In genomic region chrX:4938986-4939385, dm6 we compare ENCODE assay signal across 1 fruit fly cellular context.
A peak's percentile ranks its signal among the peaks of the same experiment; 100 is the strongest.
TF ChIP-seq lines count a peak whose summit lies in the region.

Gene Ptp4E, plus strand, starts transcription at chrX:4939128.

TF ChIP-seq in whole organism, embryonic, 481 proteins besides CTCF, POLR2A, EP300 and RAD21 (continued from another document):
- TF ChIP-seq emc (GFP tag; optimal IDR thresholded peaks at IDR 0.05; lab: Kevin White, UChicago) (no peak), CG15011 (GFP tag; optimal IDR thresholded peaks at IDR 0.05; lab: Kevin White, UChicago) (no peak), CG17361 (GFP tag; IDR thresholded peaks at IDR 0.05; lab: Robert Waterston, UW) (no peak), onecut (GFP tag; IDR thresholded peaks at IDR 0.05; lab: Robert Waterston, UW) (0 out of 2 replicates have a peak, but pooled peaks have one; percentile 21), B-H2 (GFP tag; optimal IDR thresholded peaks at IDR 0.05; lab: Kevin White, UChicago) (no peak), dysf (GFP tag; IDR thresholded peaks at IDR 0.05; lab: Robert Waterston, UW) (no peak), CG6272 (GFP tag; IDR thresholded peaks at IDR 0.05; lab: Robert Waterston, UW) (no peak), toy (GFP tag; IDR thresholded peaks at IDR 0.05; lab: Robert Waterston, UW) (no peak), so (GFP tag; IDR thresholded peaks at IDR 0.05; lab: Robert Waterston, UW) (no peak), peb (GFP tag; IDR thresholded peaks at IDR 0.05; lab: Robert Waterston, UW) (no peak), Xbp1 (GFP tag; optimal IDR thresholded peaks at IDR 0.05; lab: Kevin White, UChicago) (no peak), CG1602 (GFP tag; optimal IDR thresholded peaks at IDR 0.05; lab: Kevin White, UChicago) (no peak), CG12104 (GFP tag; optimal IDR thresholded peaks at IDR 0.05; lab: Kevin White, UChicago) (no peak), CG31365 (tag; optimal IDR thresholded peaks at IDR 0.05; lab: Kevin White, UChicago) (no peak), nom (GFP tag; optimal IDR thresholded peaks at IDR 0.05; lab: Kevin White, UChicago) (peak; percentile 47), Trl (optimal IDR thresholded peaks at IDR 0.05; lab: Kevin White, UChicago) (no peak), Trl (GFP tag; optimal IDR thresholded peaks at IDR 0.05; lab: Kevin White, UChicago) (no peak), Max (GFP tag; optimal IDR thresholded peaks at IDR 0.05; lab: Kevin White, UChicago) (no peak), nmo (GFP tag; optimal IDR thresholded peaks at IDR 0.05; lab: Kevin White, UChicago) (no peak), Mrtf (GFP tag; IDR thresholded peaks at IDR 0.05; lab: Robert Waterston, UW) (no peak), pfk (GFP tag; optimal IDR thresholded peaks at IDR 0.05; lab: Kevin White, UChicago) (no peak), CG13123 (GFP tag; optimal IDR thresholded peaks at IDR 0.05; lab: Kevin White, UChicago) (no peak), CG7745 (tag; optimal IDR thresholded peaks at IDR 0.05; lab: Kevin White, UChicago) (no peak), CG14014 (GFP tag; IDR thresholded peaks at IDR 0.05; lab: Robert Waterston, UW) (no peak), fd102C (GFP tag; optimal IDR thresholded peaks at IDR 0.05; lab: Kevin White, UChicago) (no peak), CG34376 (GFP tag; optimal IDR thresholded peaks at IDR 0.05; lab: Kevin White, UChicago) (peak; percentile 8), tll (GFP tag; optimal IDR thresholded peaks at IDR 0.05; lab: Kevin White, UChicago) (no peak), CG7556 (GFP tag; optimal IDR thresholded peaks at IDR 0.05; lab: Kevin White, UChicago) (no peak), knrl (GFP tag; IDR thresholded peaks at IDR 0.05; lab: Robert Waterston, UW; ENCODE audit: partially characterized antibody) (no peak), CG1792 (GFP tag; optimal IDR thresholded peaks at IDR 0.05; lab: Kevin White, UChicago) (no peak), sisA (GFP tag; IDR thresholded peaks at IDR 0.05; lab: Robert Waterston, UW) (no peak), CG2712 (tag; optimal IDR thresholded peaks at IDR 0.05; lab: Kevin White, UChicago) (peak; percentile 12), CG18599 (GFP tag; optimal IDR thresholded peaks at IDR 0.05; lab: Kevin White, UChicago) (no peak), stc (GFP tag; IDR thresholded peaks at IDR 0.05; lab: Robert Waterston, UW) (no peak), CG10462 (GFP tag; optimal IDR thresholded peaks at IDR 0.05; lab: Kevin White, UChicago) (no peak), CG15269 (tag; optimal IDR thresholded peaks at IDR 0.05; lab: Kevin White, UChicago) (no peak), lov (optimal IDR thresholded peaks at IDR 0.05; lab: Kevin White, UChicago) (no peak), lov (GFP tag; IDR thresholded peaks at IDR 0.05; lab: Robert Waterston, UW) (no peak), HmgZ (tag; optimal IDR thresholded peaks at IDR 0.05; lab: Kevin White, UChicago) (no peak), disco-r (GFP tag; optimal IDR thresholded peaks at IDR 0.05; lab: Kevin White, UChicago) (no peak), Dll (GFP tag; IDR thresholded peaks at IDR 0.05; lab: Robert Waterston, UW; ENCODE audit: partially characterized antibody) (no peak), CG32767 (GFP tag; IDR thresholded peaks at IDR 0.05; lab: Robert Waterston, UW) (no peak), Hmr (GFP tag; optimal IDR thresholded peaks at IDR 0.05; lab: Kevin White, UChicago) (peak; percentile 19), ham (GFP tag; IDR thresholded peaks at IDR 0.05; lab: Robert Waterston, UW) (no peak), zen (tag; optimal IDR thresholded peaks at IDR 0.05; lab: Kevin White, UChicago) (no peak), ab (GFP tag; optimal IDR thresholded peaks at IDR 0.05; lab: Kevin White, UChicago) (no peak), CrebB (tag; optimal IDR thresholded peaks at IDR 0.05; lab: Kevin White, UChicago) (no peak), Optix (GFP tag; IDR thresholded peaks at IDR 0.05; lab: Robert Waterston, UW) (no peak), tin (GFP tag; optimal IDR thresholded peaks at IDR 0.05; lab: Kevin White, UChicago) (no peak), CG8359 (GFP tag; optimal IDR thresholded peaks at IDR 0.05; lab: Kevin White, UChicago; ENCODE audit: borderline replicate concordance) (no peak), zfh1 (GFP tag; IDR thresholded peaks at IDR 0.05; lab: Robert Waterston, UW) (peak; percentile 15; the same call in 1 of the 3 replicates), CG12659 (GFP tag; optimal IDR thresholded peaks at IDR 0.05; lab: Kevin White, UChicago) (peak; percentile 62), Dp (GFP tag; optimal IDR thresholded peaks at IDR 0.05; lab: Kevin White, UChicago) (peak; percentile 31), MBD-R2 (GFP tag; IDR thresholded peaks at IDR 0.05; lab: Robert Waterston, UW) (no peak), ems (GFP tag; optimal IDR thresholded peaks at IDR 0.05; lab: Kevin White, UChicago) (no peak), CG6854 (GFP tag; optimal IDR thresholded peaks at IDR 0.05; lab: Kevin White, UChicago) (no peak), maf-S (GFP tag; optimal IDR thresholded peaks at IDR 0.05; lab: Kevin White, UChicago) (no peak), CG1647 (GFP tag; optimal IDR thresholded peaks at IDR 0.05; lab: Kevin White, UChicago) (no peak), CG12744 (GFP tag; optimal IDR thresholded peaks at IDR 0.05; lab: Kevin White, UChicago) (no peak), zen2 (GFP tag; IDR thresholded peaks at IDR 0.05; lab: Robert Waterston, UW; ENCODE audit: partially characterized antibody) (no peak), ranshi (GFP tag; IDR thresholded peaks at IDR 0.05; lab: Robert Waterston, UW) (no peak), ato (GFP tag; IDR thresholded peaks at IDR 0.05; lab: Robert Waterston, UW; ENCODE audit: partially characterized antibody) (no peak), ewg (GFP tag; optimal IDR thresholded peaks at IDR 0.05; lab: Kevin White, UChicago) (no peak), CG34422 (GFP tag; IDR thresholded peaks at IDR 0.05; lab: Robert Waterston, UW) (0 out of 3 replicates have a peak, but pooled peaks have one; percentile 25), Sox102F (GFP tag; optimal IDR thresholded peaks at IDR 0.05; lab: Kevin White, UChicago) (no peak), CG6654 (GFP tag; optimal IDR thresholded peaks at IDR 0.05; lab: Kevin White, UChicago) (no peak), croc (GFP tag; conservative IDR thresholded peaks at IDR 0.05; lab: Robert Waterston, UW) (no peak), dmrt99B (tag; optimal IDR thresholded peaks at IDR 0.05; lab: Kevin White, UChicago) (no peak), Camta (GFP tag; optimal IDR thresholded peaks at IDR 0.05; lab: Kevin White, UChicago) (no peak), CG18476 (GFP tag; optimal IDR thresholded peaks at IDR 0.05; lab: Kevin White, UChicago) (no peak), CG4730 (GFP tag; IDR thresholded peaks at IDR 0.05; lab: Robert Waterston, UW) (no peak), Fer2 (tag; optimal IDR thresholded peaks at IDR 0.05; lab: Kevin White, UChicago) (no peak), CG2889 (GFP tag; IDR thresholded peaks at IDR 0.05; lab: Robert Waterston, UW) (no peak), CG9727 (GFP tag; optimal IDR thresholded peaks at IDR 0.05; lab: Kevin White, UChicago) (no peak), Bgb (GFP tag; IDR thresholded peaks at IDR 0.05; lab: Robert Waterston, UW; ENCODE audit: partially characterized antibody) (no peak; the same call in 1 of the 2 replicates), sens-2 (GFP tag; IDR thresholded peaks at IDR 0.05; lab: Robert Waterston, UW) (no peak), HLHmδ (GFP tag; optimal IDR thresholded peaks at IDR 0.05; lab: Kevin White, UChicago) (no peak), run (tag; optimal IDR thresholded peaks at IDR 0.05; lab: Kevin White, UChicago) (no peak), mam (GFP tag; optimal IDR thresholded peaks at IDR 0.05; lab: Kevin White, UChicago) (no peak), Atf-2 (GFP tag; optimal IDR thresholded peaks at IDR 0.05; lab: Kevin White, UChicago) (no peak), inv (GFP tag; IDR thresholded peaks at IDR 0.05; lab: Robert Waterston, UW; ENCODE audit: partially characterized antibody) (no peak), Side (GFP tag; optimal IDR thresholded peaks at IDR 0.05; lab: Kevin White, UChicago) (no peak), Dfd (GFP tag; optimal IDR thresholded peaks at IDR 0.05; lab: Kevin White, UChicago) (no peak), ara (GFP tag; IDR thresholded peaks at IDR 0.05; lab: Robert Waterston, UW) (0 out of 2 replicates have a peak, but pooled peaks have one; percentile 13), nau (GFP tag; optimal IDR thresholded peaks at IDR 0.05; lab: Kevin White, UChicago) (no peak), dan (GFP tag; IDR thresholded peaks at IDR 0.05; lab: Robert Waterston, UW) (no peak), unpg (GFP tag; optimal IDR thresholded peaks at IDR 0.05; lab: Kevin White, UChicago) (no peak), CG10654 (GFP tag; optimal IDR thresholded peaks at IDR 0.05; lab: Kevin White, UChicago) (no peak), CG3838 (GFP tag; optimal IDR thresholded peaks at IDR 0.05; lab: Kevin White, UChicago) (no peak), ATbp (GFP tag; optimal IDR thresholded peaks at IDR 0.05; lab: Kevin White, UChicago) (no peak), kah (GFP tag; optimal IDR thresholded peaks at IDR 0.05; lab: Kevin White, UChicago) (no peak), p53 (GFP tag; optimal IDR thresholded peaks at IDR 0.05; lab: Kevin White, UChicago) (no peak), Usf (GFP tag; optimal IDR thresholded peaks at IDR 0.05; lab: Kevin White, UChicago) (no peak), CG18011 (GFP tag; optimal IDR thresholded peaks at IDR 0.05; lab: Kevin White, UChicago) (no peak), en (GFP tag; optimal IDR thresholded peaks at IDR 0.05; lab: Kevin White, UChicago) (no peak), org-1 (GFP tag; optimal IDR thresholded peaks at IDR 0.05; lab: Kevin White, UChicago) (no peak), ci (GFP tag; IDR thresholded peaks at IDR 0.05; lab: Robert Waterston, UW) (peak; percentile 45; the same call in 1 of the 3 replicates), CG30431 (GFP tag; optimal IDR thresholded peaks at IDR 0.05; lab: Kevin White, UChicago) (no peak), jigr1 (GFP tag; IDR thresholded peaks at IDR 0.05; lab: Robert Waterston, UW) (no peak), CG33557 (GFP tag; optimal IDR thresholded peaks at IDR 0.05; lab: Kevin White, UChicago) (no peak), Hmx (GFP tag; optimal IDR thresholded peaks at IDR 0.05; lab: Kevin White, UChicago) (no peak), NFAT (GFP tag; IDR thresholded peaks at IDR 0.05; lab: Robert Waterston, UW) (no peak), CG14860 (GFP tag; IDR thresholded peaks at IDR 0.05; lab: Robert Waterston, UW; ENCODE audit: partially characterized antibody) (no peak), CG1832 (GFP tag; optimal IDR thresholded peaks at IDR 0.05; lab: Kevin White, UChicago) (no peak), Rfx (GFP tag; IDR thresholded peaks at IDR 0.05; lab: Robert Waterston, UW) (peak; percentile 18; the same call in 1 of the 2 replicates), Chrac-16 (GFP tag; optimal IDR thresholded peaks at IDR 0.05; lab: Kevin White, UChicago) (no peak)
